Fruit fly (Drosophila melanogaster) whole organism, pupa: ENCODE results near the gene Eig71Eh.

ENCODE experiments used
- CG10348 ChIP-seq: fragments of 200-800 bp; sonication (Bioruptor generic); IDR thresholded peaks from 2 replicates; pipeline ENCODE4 v1.3.6; 2022; ENCODE audit warnings: missing biosample characterization, missing genetic modification characterization
- CG12605 ChIP-seq: fragments of 200-800 bp; sonication (Bioruptor generic); IDR thresholded peaks from 2 replicates; pipeline ENCODE4 v1.3.6; 2022; ENCODE audit warnings: missing biosample characterization, missing genetic modification characterization
- CG13204 ChIP-seq: fragments of 200-800 bp; sonication (Bioruptor generic); optimal IDR thresholded peaks from 2 replicates; lab custom pipeline; 2018; ENCODE audit warnings: missing biosample characterization, mild to moderate bottlenecking, missing genetic modification characterization, moderate library complexity
- CG14655 ChIP-seq: fragments of 200-800 bp; sonication (Bioruptor generic); optimal IDR thresholded peaks from 3 replicates; lab custom pipeline; 2017; ENCODE audit warnings: mild to moderate bottlenecking, missing biosample characterization, missing genetic modification reagents, missing genetic modification characterization
- CG15710 ChIP-seq: fragments of 200-800 bp; sonication (Bioruptor generic); optimal IDR thresholded peaks from 2 replicates; lab custom pipeline; 2018; ENCODE audit warnings: missing biosample characterization, mild to moderate bottlenecking, missing genetic modification characterization, moderate library complexity
- CG17806 ChIP-seq: fragments of 200-800 bp; sonication (Bioruptor generic); optimal IDR thresholded peaks from 2 replicates; lab custom pipeline; 2018; ENCODE audit warnings: missing biosample characterization, mild to moderate bottlenecking, missing genetic modification characterization, moderate library complexity
- CG32121 ChIP-seq: fragments of 200-800 bp; sonication (Bioruptor generic); IDR thresholded peaks from 2 replicates; pipeline ENCODE4 v1.3.6; 2022; ENCODE audit warnings: missing biosample characterization, missing genetic modification characterization
- CG34367 ChIP-seq: fragments of 200-800 bp; sonication (Bioruptor generic); optimal IDR thresholded peaks from 2 replicates; lab custom pipeline; 2018; ENCODE audit warnings: missing biosample characterization, mild to moderate bottlenecking, missing genetic modification characterization
- CG4496 ChIP-seq: fragments of 200-800 bp; sonication (Bioruptor generic); IDR thresholded peaks from 3 replicates; pipeline ENCODE4 v1.3.6; 2022; ENCODE audit warnings: missing biosample characterization, missing genetic modification characterization
- CG8159 ChIP-seq: fragments of 200-800 bp; sonication (Bioruptor generic); optimal IDR thresholded peaks from 3 replicates; lab custom pipeline; 2018; ENCODE audit warnings: missing biosample characterization, mild to moderate bottlenecking, missing genetic modification characterization, moderate library complexity
- CG8301 ChIP-seq: fragments of 200-800 bp; sonication (Bioruptor generic); optimal IDR thresholded peaks from 2 replicates; lab custom pipeline; 2018; ENCODE audit warnings: missing biosample characterization, mild to moderate bottlenecking, missing genetic modification characterization
- CG9948 ChIP-seq: fragments of 200-800 bp; sonication (Bioruptor generic); optimal IDR thresholded peaks from 2 replicates; lab custom pipeline; 2018; ENCODE audit warnings: missing biosample characterization, mild to moderate bottlenecking, missing genetic modification characterization, moderate library complexity
- D1 ChIP-seq: fragments of 200-800 bp; sonication (Bioruptor generic); optimal IDR thresholded peaks from 2 replicates; lab custom pipeline; 2018; ENCODE audit warnings: missing biosample characterization, mild to moderate bottlenecking, missing genetic modification characterization, moderate library complexity
- EcR ChIP-seq: fragments of 200-800 bp; sonication (Bioruptor generic); optimal IDR thresholded peaks from 3 replicates; lab custom pipeline; 2019; ENCODE audit warnings: missing biosample characterization, missing genetic modification characterization, mild to moderate bottlenecking, moderate library complexity, missing genetic modification reagents
- Ets98B ChIP-seq: fragments of 200-800 bp; sonication (Bioruptor generic); IDR thresholded peaks from 2 replicates; pipeline ENCODE4 v1.3.6; 2022; ENCODE audit warnings: missing biosample characterization, missing genetic modification characterization
- Pif1A ChIP-seq: fragments of 200-800 bp; sonication (Bioruptor generic); optimal IDR thresholded peaks from 3 replicates; lab custom pipeline; 2016; ENCODE audit warnings: missing biosample characterization, missing genetic modification characterization
- Pif1B ChIP-seq: fragments of 200-800 bp; sonication (Bioruptor generic); optimal IDR thresholded peaks from 3 replicates; lab custom pipeline; 2016; ENCODE audit warnings: missing biosample characterization, missing genetic modification characterization
- Snoo ChIP-seq: fragments of 200-800 bp; sonication (Bioruptor generic); optimal IDR thresholded peaks from 3 replicates; lab custom pipeline; 2017; ENCODE audit warnings: missing biosample characterization, mild to moderate bottlenecking, missing genetic modification characterization, inconsistent platforms
- fd96Ca ChIP-seq: fragments of 200-800 bp; sonication (Bioruptor generic); IDR thresholded peaks from 3 replicates; pipeline ENCODE4 v1.3.6; 2022; ENCODE audit warnings: missing biosample characterization, missing genetic modification characterization
- gl ChIP-seq: fragments of 200-800 bp; sonication (Bioruptor generic); optimal IDR thresholded peaks from 2 replicates; lab custom pipeline; 2018; ENCODE audit warnings: missing biosample characterization, mild to moderate bottlenecking, missing genetic modification characterization
- rn ChIP-seq: fragments of 200-800 bp; sonication (Bioruptor generic); IDR thresholded peaks from 2 replicates; pipeline ENCODE4 v1.3.6; 2022; ENCODE audit warnings: missing biosample characterization, missing genetic modification characterization

The Eig71Eh gene

dm6 chr3L:15664199-15664794 lies 5.1 kb upstream of the Eig71Eh start:
- no peak for TF ChIP-seq CG8159
- TF ChIP-seq rn (GFP tag; lab: Robert Waterston, UW), result no peak
- TF ChIP-seq CG17806 (tag; lab: Kevin White, UChicago), result no peak
- no peak for TF ChIP-seq CG9948 (tag; lab: Kevin White, UChicago)
- TF ChIP-seq Pif1B (GFP tag; lab: Kevin White, UChicago), result no peak
- TF ChIP-seq D1 (tag; lab: Kevin White, UChicago), result no peak
- TF ChIP-seq CG10348 (GFP tag; lab: Robert Waterston, UW), result no peak
- TF ChIP-seq CG15710 (tag; lab: Kevin White, UChicago), result no peak
- TF ChIP-seq fd96Ca (GFP tag; lab: Robert Waterston, UW), result no peak
- TF ChIP-seq CG8301 (tag; lab: Kevin White, UChicago), result no peak
- no peak for TF ChIP-seq Snoo (tag; lab: Kevin White, UChicago)
- TF ChIP-seq CG32121 (GFP tag; lab: Robert Waterston, UW), result no peak
- TF ChIP-seq CG4496 (GFP tag; lab: Robert Waterston, UW), result no peak
- no peak for TF ChIP-seq EcR (GFP tag; lab: Kevin White, UChicago)
- no peak for TF ChIP-seq gl (tag; lab: Kevin White, UChicago)
- TF ChIP-seq CG14655, result no peak
- no peak for TF ChIP-seq CG34367 (tag; lab: Kevin White, UChicago)

- TF ChIP-seq CG8159 (no peak), CG8301 (tag; lab: Kevin White, UChicago) (no peak), fd96Ca (GFP tag; lab: Robert Waterston, UW) (no peak), Snoo (tag; lab: Kevin White, UChicago) (no peak), CG10348 (GFP tag; lab: Robert Waterston, UW) (no peak), CG13204 (no peak), Ets98B (GFP tag; lab: Robert Waterston, UW) (no peak), gl (tag; lab: Kevin White, UChicago) (no peak), EcR (GFP tag; lab: Kevin White, UChicago) (no peak), CG32121 (GFP tag; lab: Robert Waterston, UW) (no peak)
Observed at dm6 chr3L:15662510-15662909, 3.3 kb upstream of the Eig71Eh start.

- TF ChIP-seq CG9948 (tag; lab: Kevin White, UChicago), result no peak
- no peak for TF ChIP-seq CG32121 (GFP tag; lab: Robert Waterston, UW)
- TF ChIP-seq CG8301 (tag; lab: Kevin White, UChicago), result no peak
- no peak for TF ChIP-seq CG12605 (GFP tag; lab: Robert Waterston, UW)
- no peak for TF ChIP-seq Ets98B (GFP tag; lab: Robert Waterston, UW)
- no peak for TF ChIP-seq rn (GFP tag; lab: Robert Waterston, UW)
- no peak for TF ChIP-seq D1 (tag; lab: Kevin White, UChicago)
- no peak for TF ChIP-seq EcR (GFP tag; lab: Kevin White, UChicago)
- TF ChIP-seq CG13204, result no peak
- no peak for TF ChIP-seq Pif1A (GFP tag; lab: Kevin White, UChicago)
- no peak for TF ChIP-seq CG15710 (tag; lab: Kevin White, UChicago)
- no peak for TF ChIP-seq CG4496 (GFP tag; lab: Robert Waterston, UW)
- TF ChIP-seq fd96Ca (GFP tag; lab: Robert Waterston, UW), result no peak
- TF ChIP-seq CG17806 (tag; lab: Kevin White, UChicago), result no peak
- no peak for TF ChIP-seq CG34367 (tag; lab: Kevin White, UChicago)
- no peak for TF ChIP-seq CG10348 (GFP tag; lab: Robert Waterston, UW)
- no peak for TF ChIP-seq CG14655
Observed at dm6 chr3L:15661567-15661966, 2.3 kb upstream of the Eig71Eh start, which contains the start of gene CG43082. CG43082 (plus strand) TSS chr3L:15661867.

DNA sequence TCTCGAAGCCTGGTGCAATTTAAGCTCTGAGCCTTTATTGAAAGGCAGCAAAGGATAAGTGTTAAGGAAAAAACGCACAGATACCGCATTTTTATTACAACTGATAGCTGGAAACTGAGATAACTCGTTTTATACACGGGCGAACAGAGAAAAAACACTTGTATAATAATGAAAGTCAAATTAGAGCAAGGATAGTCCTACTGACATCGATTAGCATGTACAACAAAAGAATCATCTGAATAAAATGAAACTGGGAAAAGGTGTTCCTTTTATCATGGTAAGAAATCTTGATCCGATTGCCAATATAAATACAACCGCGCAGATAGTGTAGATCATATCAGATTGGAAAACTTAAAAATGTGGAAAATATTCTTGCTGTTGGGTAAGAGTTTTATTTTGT lies 1.7 kb upstream of the Eig71Eh start, which contains the start of the genes Eig71Ej and Eig71Ek:
Gene Eig71Ej (minus strand): TSS at position 101 of the 400 bp plus-strand sequence.
Gene Eig71Ek (plus strand): TSS at position 334 of the 400 bp plus-strand sequence.
- no peak for TF ChIP-seq D1 (tag; lab: Kevin White, UChicago)
- no peak for TF ChIP-seq fd96Ca (GFP tag; lab: Robert Waterston, UW)
- no peak for TF ChIP-seq CG14655
- no peak for TF ChIP-seq gl (tag; lab: Kevin White, UChicago)
- no peak for TF ChIP-seq CG8301 (tag; lab: Kevin White, UChicago)
- TF ChIP-seq CG8159, result no peak
- TF ChIP-seq CG4496 (GFP tag; lab: Robert Waterston, UW), result no peak

DNA sequence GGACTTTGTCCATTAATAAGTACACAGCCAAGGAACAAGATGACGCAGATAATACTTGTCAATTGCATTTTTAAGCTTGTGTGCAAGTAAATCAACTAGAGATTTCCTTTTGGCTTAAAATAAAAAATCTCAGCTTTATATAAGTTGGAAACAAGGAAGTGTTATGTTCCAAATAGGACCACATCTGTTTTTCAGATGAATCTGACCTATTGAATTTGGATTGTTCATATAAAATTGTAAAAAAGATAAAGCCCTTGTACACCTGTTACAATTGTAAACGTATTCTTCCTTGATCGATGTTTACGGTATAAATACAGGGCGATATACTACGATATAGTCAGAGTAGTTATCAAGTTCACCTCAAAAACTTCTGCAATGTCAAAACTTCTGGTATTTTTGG lies 2.0 kb downstream of the Eig71Eh start, which contains the start of the genes Eig71Ef and Eig71Eg:
Gene Eig71Ef (minus strand): TSS at position 101 of the 400 bp plus-strand sequence.
Gene Eig71Eg (plus strand): TSS at position 339 of the 400 bp plus-strand sequence.
- TF ChIP-seq CG12605 (GFP tag; lab: Robert Waterston, UW), result no peak
- TF ChIP-seq D1 (tag; lab: Kevin White, UChicago), result no peak
- TF ChIP-seq CG17806 (tag; lab: Kevin White, UChicago), result no peak
- TF ChIP-seq CG8159, result no peak
- TF ChIP-seq fd96Ca (GFP tag; lab: Robert Waterston, UW), result no peak
- no peak for TF ChIP-seq gl (tag; lab: Kevin White, UChicago)
- TF ChIP-seq CG13204, result no peak
- no peak for TF ChIP-seq CG8301 (tag; lab: Kevin White, UChicago)
- TF ChIP-seq Ets98B (GFP tag; lab: Robert Waterston, UW), result no peak
- TF ChIP-seq CG14655, result no peak
- no peak for TF ChIP-seq EcR (GFP tag; lab: Kevin White, UChicago)
- TF ChIP-seq Snoo (tag; lab: Kevin White, UChicago), result no peak
- TF ChIP-seq CG15710 (tag; lab: Kevin White, UChicago), result no peak
- no peak for TF ChIP-seq rn (GFP tag; lab: Robert Waterston, UW)
- no peak for TF ChIP-seq CG9948 (tag; lab: Kevin White, UChicago)
- no peak for TF ChIP-seq CG10348 (GFP tag; lab: Robert Waterston, UW)
- no peak for TF ChIP-seq Pif1A (GFP tag; lab: Kevin White, UChicago)
- TF ChIP-seq CG32121 (GFP tag; lab: Robert Waterston, UW), result no peak
- TF ChIP-seq, all 21 proteins: peak for 0
